Fruit fly (Drosophila melanogaster): Measurements from ENCODE around the gene CG1910.

CG1910 gene

dm6 chr3R:31768198-31768597, 20.8 kb downstream of the CG1910 start (continued):
- TF ChIP-seq CG6276 (GFP tag; optimal IDR thresholded peaks at IDR 0.05) (peak; percentile 83), CG11902 (GFP tag; optimal IDR thresholded peaks at IDR 0.05) (no peak), Sox15 (GFP tag; optimal IDR thresholded peaks at IDR 0.05) (no peak), Sox14 (GFP tag; optimal IDR thresholded peaks at IDR 0.05) (peak; percentile 63), CG8632 (GFP tag; optimal IDR thresholded peaks at IDR 0.05) (no peak), CG6792 (GFP tag; optimal IDR thresholded peaks at IDR 0.05) (no peak), Hr39 (GFP tag; optimal IDR thresholded peaks at IDR 0.05) (no peak), CG31627 (GFP tag; optimal IDR thresholded peaks at IDR 0.05) (no peak), Gug (GFP tag; IDR thresholded peaks at IDR 0.05) (peak; percentile 65), Sox102F (GFP tag; optimal IDR thresholded peaks at IDR 0.05) (no peak), spab (GFP tag; optimal IDR thresholded peaks at IDR 0.05) (peak; percentile 12), eg (GFP tag; IDR thresholded peaks at IDR 0.05) (peak; percentile 88), CG32006 (GFP tag; optimal IDR thresholded peaks at IDR 0.05) (peak; percentile 87), CG6808 (GFP tag; optimal IDR thresholded peaks at IDR 0.05) (peak; percentile 19), fd85E (GFP tag; optimal IDR thresholded peaks at IDR 0.05) (no peak), CG10669 (GFP tag; optimal IDR thresholded peaks at IDR 0.05) (peak; percentile 24), fd59A (GFP tag; optimal IDR thresholded peaks at IDR 0.05) (no peak), cyc (GFP tag; optimal IDR thresholded peaks at IDR 0.05) (no peak), Eip75B (GFP tag; optimal IDR thresholded peaks at IDR 0.05) (peak; percentile 35), CG6854 (GFP tag; optimal IDR thresholded peaks at IDR 0.05) (no peak), OdsH (GFP tag; optimal IDR thresholded peaks at IDR 0.05) (peak; percentile 53), acj6 (GFP tag; optimal IDR thresholded peaks at IDR 0.05) (peak; percentile 32)

dm6 chr3R:31771790-31772576, 24.5 kb downstream of the CG1910 start, which contains the start of the genes betaGlu and sip3:
TSS of gene betaGlu (minus strand) at chr3R:31771848.
TSS of gene sip3 (plus strand) at chr3R:31772219.
- TF ChIP-seq Eip75B (GFP tag; optimal IDR thresholded peaks at IDR 0.05): peak; percentile 18
- TF ChIP-seq Hr4 (GFP tag; optimal IDR thresholded peaks at IDR 0.05): peak; percentile 14
- TF ChIP-seq CG6854 (GFP tag; optimal IDR thresholded peaks at IDR 0.05): no peak
- TF ChIP-seq topi (GFP tag; optimal IDR thresholded peaks at IDR 0.05): peak; percentile 33
- no peak for TF ChIP-seq Blimp-1 (GFP tag; optimal IDR thresholded peaks at IDR 0.05)
- TF ChIP-seq CG8119 (GFP tag; IDR thresholded peaks at IDR 0.05): no peak
- peak in 1 of 2 experiments; percentile 4 for TF ChIP-seq ss (GFP tag; optimal IDR thresholded peaks at IDR 0.05)
- no peak for TF ChIP-seq Ets96B (tag; optimal IDR thresholded peaks at IDR 0.05)
- TF ChIP-seq OdsH (GFP tag; optimal IDR thresholded peaks at IDR 0.05): no peak
- no peak for TF ChIP-seq CG6792 (GFP tag; optimal IDR thresholded peaks at IDR 0.05)
- no peak for TF ChIP-seq CG6163 (GFP tag; IDR thresholded peaks at IDR 0.05)
- peak; percentile 74 for TF ChIP-seq vri (GFP tag; optimal IDR thresholded peaks at IDR 0.05)
- peak; percentile 26 for TF ChIP-seq CG31627 (GFP tag; optimal IDR thresholded peaks at IDR 0.05)
- TF ChIP-seq spab (GFP tag; optimal IDR thresholded peaks at IDR 0.05): no peak
- peak; percentile 61 for TF ChIP-seq achi (GFP tag; optimal IDR thresholded peaks at IDR 0.05)
- peak; percentile 12 for TF ChIP-seq cyc (GFP tag; optimal IDR thresholded peaks at IDR 0.05)
- no peak for TF ChIP-seq Lpt (GFP tag; optimal IDR thresholded peaks at IDR 0.05)
- peak; percentile 40 for TF ChIP-seq Sox14 (GFP tag; optimal IDR thresholded peaks at IDR 0.05)
- TF ChIP-seq Eip78C (GFP tag): peak; percentile 82
- no peak for TF ChIP-seq CG9139 (GFP tag; optimal IDR thresholded peaks at IDR 0.05)
- TF ChIP-seq acj6 (GFP tag; optimal IDR thresholded peaks at IDR 0.05): peak; percentile 1
- TF ChIP-seq CG4318 (GFP tag; optimal IDR thresholded peaks at IDR 0.05): no peak
- TF ChIP-seq Ets21C (GFP tag; optimal IDR thresholded peaks at IDR 0.05): no peak
- TF ChIP-seq Sox15 (GFP tag; optimal IDR thresholded peaks at IDR 0.05): no peak
- peak; percentile 6 for TF ChIP-seq CG3032 (tag; optimal IDR thresholded peaks at IDR 0.05)
- no peak for TF ChIP-seq Eip93F (GFP tag; optimal IDR thresholded peaks at IDR 0.05)
- no peak for TF ChIP-seq Sox102F (GFP tag; optimal IDR thresholded peaks at IDR 0.05)
- no peak for TF ChIP-seq CG7368 (GFP tag; optimal IDR thresholded peaks at IDR 0.05)
- no peak for TF ChIP-seq lz (GFP tag; optimal IDR thresholded peaks at IDR 0.05)
- peak; percentile 48 for TF ChIP-seq esn (GFP tag; optimal IDR thresholded peaks at IDR 0.05)
- peak; percentile 21 for TF ChIP-seq Hr39 (GFP tag; optimal IDR thresholded peaks at IDR 0.05)
- TF ChIP-seq fkh (GFP tag; optimal IDR thresholded peaks at IDR 0.05): no peak
- TF ChIP-seq svp (GFP tag): peak; percentile 90
- TF ChIP-seq Met (GFP tag; optimal IDR thresholded peaks at IDR 0.05): no peak
- no peak for TF ChIP-seq CG6276 (GFP tag; optimal IDR thresholded peaks at IDR 0.05)
- no peak for TF ChIP-seq CG1621 (tag; optimal IDR thresholded peaks at IDR 0.05)
- TF ChIP-seq CG11294 (GFP tag; IDR thresholded peaks at IDR 0.05): no peak
- TF ChIP-seq net (GFP tag; optimal IDR thresholded peaks at IDR 0.05): no peak
- no peak for TF ChIP-seq fd59A (GFP tag; optimal IDR thresholded peaks at IDR 0.05)

All from whole organism, prepupa.